Worm (Caenorhabditis elegans): ENCODE results near the gene paqr-1.
"Not testable (repeated sequence)": the region's sequence is repeated elsewhere in the genome, so short reads cannot be mapped to it uniquely, and the experiment has no call there.

DNA sequence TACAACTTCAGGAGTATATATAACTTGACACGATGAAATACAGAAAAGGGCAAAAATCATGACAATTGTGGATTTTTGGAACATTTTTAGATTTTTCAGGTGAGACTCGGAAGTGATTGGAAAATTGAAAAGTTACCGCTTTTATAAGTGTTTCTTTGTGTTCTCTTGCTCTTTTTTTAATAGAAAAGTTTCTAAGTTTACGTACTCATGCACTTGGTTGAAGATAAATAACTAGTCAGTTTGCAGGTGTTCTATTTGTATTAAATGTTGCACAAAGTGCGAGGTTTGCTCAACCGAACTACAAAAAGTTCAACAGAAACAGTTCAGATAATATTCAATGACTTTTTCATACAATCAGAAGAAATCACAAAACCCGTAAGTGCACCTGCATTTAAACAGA, 39.6 kb upstream of the paqr-1 start, which contains the start of gene nspb-3:
- TF ChIP-seq scrt-1 (GFP tag; IDR thresholded peaks at IDR 0.05); flt-1 (GFP tag; IDR thresholded peaks at IDR 0.05); sea-1 (GFP tag; conservative IDR thresholded peaks at IDR 0.05); ama-1 (optimal IDR thresholded peaks at IDR 0.05); B0310.2 (tag; optimal IDR thresholded peaks at IDR 0.05); ceh-13 (GFP tag; optimal IDR thresholded peaks at IDR 0.05); tbx-11 (GFP tag; IDR thresholded peaks at IDR 0.05); hmg-4 (GFP tag; optimal IDR thresholded peaks at IDR 0.05); ets-7 (tag; optimal IDR thresholded peaks at IDR 0.05); hmbx-1 (tag; optimal IDR thresholded peaks at IDR 0.05); hnd-1 (tag; optimal IDR thresholded peaks at IDR 0.05); F13C5.2 (tag; optimal IDR thresholded peaks at IDR 0.05): not testable (repeated sequence)
